Fruit fly (Drosophila melanogaster): ENCODE data around the gene CG32459.

The CG32459 gene

dm6 chr3L:22856009-22856477 is at the start of gene CG32459:
Gene CG32459 (minus strand): TSS chr3L:22856059.
- TF ChIP-seq CG17801 (GFP tag; optimal IDR thresholded peaks at IDR 0.05; ENCODE audit: partially characterized antibody), result no peak

dm6 chr3L:22901612-22902011 is 45.8 kb upstream of the CG32459 start, which contains the start of gene BoYb:
Gene BoYb (plus strand): TSS chr3L:22901912.
- no peak for TF ChIP-seq CG17801 (GFP tag; optimal IDR thresholded peaks at IDR 0.05; ENCODE audit: partially characterized antibody)

DNA sequence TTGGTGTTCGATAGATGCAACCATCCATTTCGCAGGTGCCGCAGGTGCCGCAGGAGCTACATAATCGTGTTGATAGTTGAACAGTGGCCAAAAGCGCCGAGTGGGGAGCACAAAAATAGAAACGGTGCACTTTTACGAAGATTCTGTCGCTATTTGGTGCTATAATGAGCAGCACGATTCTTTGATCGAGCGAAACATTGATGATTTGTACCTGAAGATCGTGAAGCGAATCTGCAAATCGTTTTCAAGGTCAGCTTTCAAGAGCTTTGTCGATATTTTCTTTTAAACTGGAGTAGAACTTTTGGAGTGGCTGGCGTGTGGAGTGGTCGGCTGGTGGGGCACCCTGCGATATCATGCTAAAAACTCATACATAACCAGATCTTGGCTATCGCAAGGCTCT is 42.6 kb upstream of the CG32459 start, which contains the start of gene CG11131:
TSS of gene CG11131 (plus strand) at position 301 of the 400 bp plus-strand sequence.
- TF ChIP-seq CG17801 (GFP tag; optimal IDR thresholded peaks at IDR 0.05; ENCODE audit: partially characterized antibody), result no peak

dm6 chr3L:22894689-22895283 is 38.9 kb upstream of the CG32459 start:
- no peak for TF ChIP-seq CG17801 (GFP tag; optimal IDR thresholded peaks at IDR 0.05; ENCODE audit: partially characterized antibody)

dm6 chr3L:22891009-22891408 is 35.1 kb upstream of the CG32459 start:
- TF ChIP-seq CG17801 (GFP tag; optimal IDR thresholded peaks at IDR 0.05; ENCODE audit: partially characterized antibody), result no peak

DNA sequence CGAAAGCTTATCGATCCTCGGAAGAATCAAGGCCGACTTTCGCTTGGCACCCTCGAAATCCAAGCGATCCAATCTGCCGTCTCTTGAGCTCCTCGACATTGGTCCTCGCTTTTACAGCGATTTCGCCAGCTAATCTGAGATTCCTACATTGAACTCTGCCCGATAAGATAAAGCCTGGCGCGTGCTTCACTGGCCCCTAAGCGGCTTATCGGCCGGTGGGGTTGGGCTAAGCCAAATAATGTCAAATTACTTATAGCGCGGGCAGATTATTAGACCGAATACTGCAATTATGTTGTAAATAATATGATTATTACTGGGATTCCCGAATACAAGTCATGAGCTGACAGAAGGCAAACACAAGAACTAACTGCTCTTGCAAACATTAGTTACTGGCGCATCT is 34.2 kb upstream of the CG32459 start:
- no peak for TF ChIP-seq CG17801 (GFP tag; optimal IDR thresholded peaks at IDR 0.05; ENCODE audit: partially characterized antibody)

DNA sequence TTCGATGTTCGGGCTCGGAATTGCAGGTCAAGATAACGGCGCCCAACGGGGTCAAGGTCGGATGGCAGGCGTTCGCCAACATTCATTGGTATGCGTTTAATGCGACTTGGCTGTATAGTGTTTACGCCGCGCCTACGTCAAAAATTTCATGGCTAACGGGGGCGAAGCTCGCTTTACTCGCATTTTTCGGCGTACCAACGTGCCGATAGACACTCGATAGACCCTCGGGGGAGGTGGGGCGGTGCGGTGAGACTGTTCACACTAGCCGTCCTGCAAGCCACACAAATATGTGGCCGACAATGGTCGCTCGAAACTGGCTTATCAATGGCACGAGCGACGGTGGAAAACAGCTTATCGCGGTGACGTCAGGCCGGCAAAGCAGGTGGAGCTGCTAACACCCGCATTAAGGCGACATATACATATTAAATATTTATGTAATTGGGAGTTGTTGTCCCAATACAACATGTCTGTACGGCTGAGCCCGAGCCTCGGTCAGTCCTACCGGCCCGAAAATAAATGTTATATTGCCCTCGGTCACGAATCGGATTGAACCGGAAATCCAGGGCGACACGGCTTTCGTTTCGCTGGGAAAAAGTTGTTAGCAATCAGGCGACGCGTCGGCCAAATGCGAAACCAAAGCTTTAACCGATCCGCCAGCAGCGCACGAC is 32.9 kb upstream of the CG32459 start:
- TF ChIP-seq CG17801 (GFP tag; optimal IDR thresholded peaks at IDR 0.05; ENCODE audit: partially characterized antibody), result no peak

- no peak for TF ChIP-seq CG17801 (GFP tag; optimal IDR thresholded peaks at IDR 0.05; ENCODE audit: partially characterized antibody)
Measured at dm6 chr3L:22887677-22888076, 31.8 kb upstream of the CG32459 start.

DNA sequence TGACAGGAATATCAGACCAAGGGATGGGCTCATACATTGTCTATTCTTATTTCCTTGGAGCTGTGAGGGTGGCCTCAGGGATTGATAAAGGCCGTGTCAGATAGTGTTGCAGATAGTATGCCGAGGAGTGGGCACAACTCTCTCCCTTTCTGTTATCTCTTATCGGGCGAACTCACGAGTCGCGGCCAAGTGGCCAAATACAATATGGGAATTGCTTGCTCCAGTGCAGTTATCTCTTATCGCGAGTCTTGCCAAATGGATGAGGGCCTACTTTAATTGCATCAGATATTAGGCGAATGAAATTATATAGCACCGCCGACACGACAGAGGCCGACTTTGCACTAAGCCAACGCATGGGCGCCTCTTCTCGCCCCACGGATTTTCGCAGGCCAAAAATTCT is 31.1 kb upstream of the CG32459 start:
- no peak for TF ChIP-seq CG17801 (GFP tag; optimal IDR thresholded peaks at IDR 0.05; ENCODE audit: partially characterized antibody)

dm6 chr3L:22885843-22886242 is 30.0 kb upstream of the CG32459 start:
- no peak for TF ChIP-seq CG17801 (GFP tag; optimal IDR thresholded peaks at IDR 0.05; ENCODE audit: partially characterized antibody)

DNA sequence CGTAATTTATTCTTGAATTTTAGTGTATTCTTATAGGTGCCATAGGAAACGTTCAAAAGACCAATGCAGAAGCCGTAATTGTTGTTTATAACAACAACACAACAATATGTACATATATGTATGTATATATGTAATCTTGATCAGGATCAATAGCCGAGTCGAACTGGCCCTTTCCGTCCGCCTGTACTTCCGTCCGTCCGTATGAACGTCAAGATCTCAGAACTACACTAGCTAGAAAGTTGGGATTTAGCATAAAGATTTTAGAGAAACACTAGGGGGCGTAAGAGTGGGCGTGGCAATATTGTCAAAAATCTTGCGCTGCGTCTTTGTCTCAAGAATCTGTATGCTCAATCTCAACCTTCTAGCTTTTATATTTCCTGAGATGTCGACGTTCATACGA is 28.6 kb upstream of the CG32459 start:
- TF ChIP-seq CG17801 (GFP tag; optimal IDR thresholded peaks at IDR 0.05; ENCODE audit: partially characterized antibody), result no peak

DNA sequence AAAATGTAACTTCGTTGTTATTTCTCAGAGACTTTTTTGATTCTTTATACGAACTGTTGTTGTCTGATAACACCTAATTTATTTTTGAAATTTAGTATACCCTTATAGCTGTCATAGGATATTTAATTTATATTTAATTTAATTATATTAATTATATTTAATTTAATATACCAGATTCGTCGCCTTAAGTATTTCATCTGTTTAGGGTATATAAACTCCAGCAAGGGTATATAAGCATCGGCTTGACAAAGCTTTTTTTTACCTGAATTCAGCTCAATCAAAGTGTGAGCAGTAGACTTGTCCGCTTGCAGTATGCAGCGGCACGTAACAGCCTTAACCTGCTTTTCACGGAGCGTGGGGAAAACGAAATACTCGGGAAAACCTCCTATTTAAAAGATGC is 27.8 kb upstream of the CG32459 start:
- TF ChIP-seq CG17801 (GFP tag; optimal IDR thresholded peaks at IDR 0.05; ENCODE audit: partially characterized antibody), result no peak

DNA sequence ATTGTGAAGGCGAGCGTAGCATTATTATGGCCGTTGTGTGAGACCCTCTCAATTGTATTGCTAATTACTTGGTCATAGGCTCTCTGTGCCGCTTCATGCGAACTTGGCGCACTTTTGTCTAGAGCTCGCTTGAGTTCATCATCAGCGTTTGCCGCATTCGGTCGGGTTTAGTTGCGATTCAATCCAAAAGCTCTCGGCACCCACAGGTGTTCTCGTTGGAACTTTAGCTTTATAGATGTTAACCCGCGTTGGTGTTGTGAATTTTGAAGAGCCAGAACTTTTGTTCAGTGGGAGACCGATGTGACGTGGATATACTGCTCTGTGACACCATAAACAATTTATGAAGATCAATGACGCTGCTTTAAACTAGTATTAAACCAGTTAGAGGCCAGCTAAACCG is 25.1 kb upstream of the CG32459 start, which contains the start of gene slif:
TSS of gene slif (plus strand) at position 132 of the 400 bp plus-strand sequence.
- no peak for TF ChIP-seq CG17801 (GFP tag; optimal IDR thresholded peaks at IDR 0.05; ENCODE audit: partially characterized antibody)

dm6 chr3L:22879344-22879723 is 23.5 kb upstream of the CG32459 start:
- TF ChIP-seq CG17801 (GFP tag; optimal IDR thresholded peaks at IDR 0.05; ENCODE audit: partially characterized antibody), result no peak

DNA sequence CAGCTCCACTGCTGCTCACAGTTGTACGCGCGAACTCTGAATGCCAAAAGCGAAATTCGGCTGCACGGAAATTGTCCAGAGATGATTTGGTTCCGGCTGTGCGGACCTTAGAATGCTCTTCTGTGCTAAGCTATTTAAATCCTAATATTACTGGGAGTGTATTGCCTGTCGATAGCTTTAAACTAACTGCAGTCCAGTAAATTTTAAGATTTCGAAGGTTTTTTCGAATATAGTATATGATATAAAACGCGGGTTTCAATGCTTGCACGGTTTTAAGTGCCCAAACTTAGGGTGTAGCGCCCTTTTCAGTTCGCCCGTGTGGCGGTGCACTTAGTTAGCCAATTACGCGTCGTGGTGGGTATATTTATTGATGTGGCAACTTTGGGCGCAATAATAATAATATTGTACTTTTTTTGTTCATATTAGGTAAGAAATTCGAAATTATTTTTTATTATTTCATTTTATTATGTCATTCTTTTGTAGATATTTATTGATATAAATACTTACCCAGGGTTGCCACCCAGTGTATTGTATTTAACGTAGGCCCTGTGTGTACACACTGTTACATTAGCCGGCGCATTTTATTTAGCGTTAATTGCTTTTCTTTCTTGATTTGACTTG is 23.0 kb upstream of the CG32459 start, which contains the start of the genes Chro and Ssl1:
TSS of gene Chro (minus strand) at position 262 of the 621 bp plus-strand sequence.
TSS of gene Ssl1 (plus strand) at position 367 of the 621 bp plus-strand sequence.
- TF ChIP-seq CG17801 (GFP tag; optimal IDR thresholded peaks at IDR 0.05; ENCODE audit: partially characterized antibody), result peak; percentile 100

dm6 chr3L:22877934-22878333 is 22.1 kb upstream of the CG32459 start:
- no peak for TF ChIP-seq CG17801 (GFP tag; optimal IDR thresholded peaks at IDR 0.05; ENCODE audit: partially characterized antibody)

Measured in ovary, adult (tissue).